Fruit fly (Drosophila melanogaster) Kc167 (cell line): Measurements from ENCODE around the gene CkIIalpha-i3.

Experiments
- Myc ChIP-seq: fragments of >200 bp; optimal IDR thresholded peaks from 2 replicates; lab custom pipeline; 2017; ENCODE audit warnings: missing external identifiers
- Sin3A ChIP-seq: fragments of >200 bp; optimal IDR thresholded peaks from 2 replicates; lab custom pipeline; 2018; ENCODE audit warnings: missing external identifiers
- h ChIP-seq: fragments of >200 bp; optimal IDR thresholded peaks from 3 replicates; lab custom pipeline; 2018; ENCODE audit warnings: missing external identifiers
- insv ChIP-seq: fragments of >200 bp; optimal IDR thresholded peaks from 3 replicates; lab custom pipeline; 2018; ENCODE audit warnings: missing external identifiers
- psq ChIP-seq: fragments of >200 bp; optimal IDR thresholded peaks from 2 replicates; lab custom pipeline; 2017; ENCODE audit warnings: missing external identifiers
- ttk ChIP-seq: sonication (Bioruptor generic); optimal IDR thresholded peaks from 2 replicates; lab custom pipeline; 2017; ENCODE audit warnings: missing external identifiers

- TF ChIP-seq Sin3A (lab: Kevin White, UChicago) (no peak), insv (no peak), ttk (lab: Kevin White, UChicago) (no peak), h (lab: Kevin White, UChicago) (no peak), Myc (lab: Kevin White, UChicago) (no peak), psq (no peak)
These were observed 17.7 kb downstream of the CkIIalpha-i3 start, which contains the start of gene Vti1a for dm6 chr3L:692699-693098.
